Worm (Caenorhabditis elegans) whole organism, late embryonic: ENCODE data around the gene rom-1.
A peak's percentile ranks its signal among the peaks of the same experiment; 100 is the strongest.

Source experiments
- C08G9.2 ChIP-seq: sonication (generic microtip); optimal IDR thresholded peaks from 2 replicates; lab custom pipeline; 2016; ENCODE audit warnings: mild to moderate bottlenecking, missing genetic modification characterization, moderate library complexity, missing compliant biosample characterization
- F13H6.1 ChIP-seq: sonication (generic microtip); optimal IDR thresholded peaks from 2 replicates; lab custom pipeline; 2016; ENCODE audit warnings: missing genetic modification characterization, missing compliant biosample characterization
- K02D7.2 ChIP-seq: sonication (generic microtip); optimal IDR thresholded peaks from 2 replicates; lab custom pipeline; 2017; ENCODE audit warnings: mild to moderate bottlenecking, missing genetic modification characterization, missing compliant biosample characterization
- K09A11.1 ChIP-seq: sonication (generic microtip); optimal IDR thresholded peaks from 2 replicates; lab custom pipeline; 2017; ENCODE audit warnings: antibody characterized with exemption, mild to moderate bottlenecking, missing genetic modification characterization, missing compliant biosample characterization; ENCODE audit not compliant: insufficient read depth
- T23F11.4 ChIP-seq: fragments of 200-800 bp; sonication (Bioruptor generic); optimal IDR thresholded peaks from 2 replicates; lab custom pipeline; 2018; ENCODE audit warnings: mild to moderate bottlenecking, missing genetic modification characterization, missing compliant biosample characterization
- ceh-18 ChIP-seq: sonication (generic microtip); optimal IDR thresholded peaks from 2 replicates; lab custom pipeline; 2016; ENCODE audit warnings: missing genetic modification characterization, missing compliant biosample characterization
- ceh-2 ChIP-seq: sonication (generic microtip); optimal IDR thresholded peaks from 2 replicates; lab custom pipeline; 2016; ENCODE audit warnings: missing genotype, missing genetic modification characterization, missing compliant biosample characterization
- ceh-22 ChIP-seq: sonication (generic microtip); optimal IDR thresholded peaks from 2 replicates; lab custom pipeline; 2017; ENCODE audit warnings: missing biosample characterization, missing genetic modification characterization
- ceh-24 ChIP-seq: sonication (generic microtip); optimal IDR thresholded peaks from 2 replicates; lab custom pipeline; 2016; ENCODE audit warnings: mild to moderate bottlenecking, missing genetic modification characterization, missing compliant biosample characterization
- ceh-30 ChIP-seq: fragments of 150-350 bp; optimal IDR thresholded peaks from 2 replicates; lab custom pipeline; 2014; ENCODE audit warnings: missing biosample characterization, missing genetic modification characterization
- ceh-31 ChIP-seq: sonication (generic microtip); optimal IDR thresholded peaks from 2 replicates; lab custom pipeline; 2016; ENCODE audit warnings: missing genetic modification characterization, missing compliant biosample characterization
- ceh-34 ChIP-seq: sonication (generic microtip); optimal IDR thresholded peaks from 2 replicates; lab custom pipeline; 2016; ENCODE audit warnings: mild to moderate bottlenecking, missing genetic modification characterization, missing compliant biosample characterization
- ceh-45 ChIP-seq: fragments of 200-800 bp; sonication (Bioruptor generic); IDR thresholded peaks from 2 replicates; pipeline ENCODE4 v1.3.6; 2022; ENCODE audit warnings: missing genetic modification reagents, missing genetic modification characterization, missing compliant biosample characterization
- ceh-48 ChIP-seq: sonication (generic microtip); optimal IDR thresholded peaks from 2 replicates; lab custom pipeline; 2016; ENCODE audit warnings: missing genetic modification characterization, inconsistent platforms, missing compliant biosample characterization
- ceh-9 ChIP-seq: sonication (generic microtip); optimal IDR thresholded peaks from 2 replicates; lab custom pipeline; 2016; ENCODE audit warnings: mild to moderate bottlenecking, missing genetic modification characterization, inconsistent platforms, missing compliant biosample characterization
- dmd-4 ChIP-seq: sonication (generic microtip); optimal IDR thresholded peaks from 2 replicates; lab custom pipeline; 2016; ENCODE audit warnings: borderline replicate concordance, missing genetic modification characterization, missing compliant biosample characterization
- dve-1 ChIP-seq: sonication (generic microtip); optimal IDR thresholded peaks from 2 replicates; lab custom pipeline; 2017; ENCODE audit warnings: antibody characterized with exemption, mild to moderate bottlenecking, missing genetic modification characterization, missing compliant biosample characterization
- elt-2 ChIP-seq: sonication (generic microtip); optimal IDR thresholded peaks from 2 replicates; lab custom pipeline; 2016; ENCODE audit warnings: missing genetic modification reagents, missing genetic modification characterization, missing compliant biosample characterization
- elt-4 ChIP-seq: sonication (generic microtip); optimal IDR thresholded peaks from 2 replicates; lab custom pipeline; 2016; ENCODE audit warnings: missing genetic modification characterization, missing compliant biosample characterization
- ets-4 ChIP-seq: sonication (generic microtip); optimal IDR thresholded peaks from 2 replicates; lab custom pipeline; 2016; ENCODE audit warnings: missing genetic modification characterization, missing compliant biosample characterization
- fax-1 ChIP-seq: sonication (generic microtip); optimal IDR thresholded peaks from 2 replicates; lab custom pipeline; 2016; ENCODE audit warnings: missing genotype, missing genetic modification characterization, missing compliant biosample characterization
- fkh-10 ChIP-seq: fragments of 150-350 bp; optimal IDR thresholded peaks from 2 replicates; lab custom pipeline; 2014; ENCODE audit warnings: missing biosample characterization, missing genetic modification reagents, missing genetic modification characterization
- fkh-6 ChIP-seq: sonication (generic microtip); optimal IDR thresholded peaks from 2 replicates; lab custom pipeline; 2016; ENCODE audit warnings: missing genetic modification characterization, missing compliant biosample characterization
- hlh-13 ChIP-seq: fragments of 200-800 bp; sonication (Bioruptor generic); optimal IDR thresholded peaks from 2 replicates; lab custom pipeline; 2018; ENCODE audit warnings: mild to moderate bottlenecking, missing genetic modification characterization, missing compliant biosample characterization
- lin-11 ChIP-seq: fragments of 200-800 bp; sonication (Bioruptor generic); optimal IDR thresholded peaks from 2 replicates; lab custom pipeline; 2018; ENCODE audit warnings: mild to moderate bottlenecking, missing genetic modification characterization, missing compliant biosample characterization
- madf-2 ChIP-seq: sonication (generic microtip); optimal IDR thresholded peaks from 2 replicates; lab custom pipeline; 2017; ENCODE audit warnings: missing genetic modification characterization, missing compliant biosample characterization
- mec-3 ChIP-seq: sonication (generic microtip); optimal IDR thresholded peaks from 2 replicates; lab custom pipeline; 2016; ENCODE audit warnings: borderline replicate concordance, missing genetic modification characterization, missing compliant biosample characterization
- nhr-11 ChIP-seq: fragments of 150-350 bp; optimal IDR thresholded peaks from 2 replicates; lab custom pipeline; 2014; ENCODE audit warnings: missing biosample characterization, missing genetic modification characterization
- npax-4 ChIP-seq: sonication (generic microtip); optimal IDR thresholded peaks from 2 replicates; lab custom pipeline; 2016; ENCODE audit warnings: missing genetic modification characterization, missing compliant biosample characterization
- odd-2 ChIP-seq: sonication (generic microtip); optimal IDR thresholded peaks from 2 replicates; lab custom pipeline; 2017; ENCODE audit warnings: antibody characterized with exemption, mild to moderate bottlenecking, missing genetic modification characterization, missing compliant biosample characterization
- pag-3 ChIP-seq: sonication (generic microtip); optimal IDR thresholded peaks from 2 replicates; lab custom pipeline; 2016; ENCODE audit warnings: missing compliant biosample characterization, missing genetic modification characterization, borderline replicate concordance
- pax-1 ChIP-seq: fragments of 150-350 bp; optimal IDR thresholded peaks from 2 replicates; lab custom pipeline; 2014; ENCODE audit warnings: missing biosample characterization, missing genetic modification characterization
- pha-4 ChIP-seq: fragments of 150-350 bp; optimal IDR thresholded peaks from 2 replicates; lab custom pipeline; 2018; ENCODE audit warnings: missing biosample characterization, missing genetic modification reagents, missing genetic modification characterization
- pqm-1 ChIP-seq: sonication (generic microtip); optimal IDR thresholded peaks from 2 replicates; lab custom pipeline; 2016; ENCODE audit warnings: missing genetic modification characterization, missing compliant biosample characterization
- ref-2 ChIP-seq: sonication (generic microtip); optimal IDR thresholded peaks from 2 replicates; lab custom pipeline; 2016; ENCODE audit warnings: missing genetic modification characterization, missing compliant biosample characterization
- sox-2 ChIP-seq: fragments of 200-800 bp; sonication (Bioruptor generic); IDR thresholded peaks from 2 replicates; pipeline ENCODE4 v1.3.6; 2022; ENCODE audit warnings: missing genetic modification reagents, missing genetic modification characterization, missing compliant biosample characterization
- sox-4 ChIP-seq: sonication (generic microtip); optimal IDR thresholded peaks from 2 replicates; lab custom pipeline; 2017; ENCODE audit warnings: mild to moderate bottlenecking, missing genetic modification characterization, inconsistent platforms, missing compliant biosample characterization
- ttx-3 ChIP-seq: sonication (generic microtip); optimal IDR thresholded peaks from 2 replicates; lab custom pipeline; 2016; ENCODE audit warnings: missing genetic modification reagents, missing genetic modification characterization, missing compliant biosample characterization
- unc-42 ChIP-seq: sonication (generic microtip); optimal IDR thresholded peaks from 2 replicates; lab custom pipeline; 2016; ENCODE audit warnings: missing genotype, missing genetic modification characterization, missing compliant biosample characterization
- unc-55 ChIP-seq: sonication (generic microtip); optimal IDR thresholded peaks from 2 replicates; lab custom pipeline; 2017; ENCODE audit warnings: missing biosample characterization, missing genetic modification reagents, missing genetic modification characterization
- unc-86 ChIP-seq: sonication (generic microtip); optimal IDR thresholded peaks from 2 replicates; lab custom pipeline; 2016; ENCODE audit warnings: missing genetic modification characterization, missing compliant biosample characterization
- zip-5 ChIP-seq: sonication (generic microtip); optimal IDR thresholded peaks from 2 replicates; lab custom pipeline; 2016; ENCODE audit warnings: missing genetic modification characterization, missing compliant biosample characterization
- ztf-16 ChIP-seq: sonication (generic microtip); optimal IDR thresholded peaks from 2 replicates; lab custom pipeline; 2017; ENCODE audit warnings: missing genetic modification characterization, missing compliant biosample characterization

The rom-1 gene

ce11 chrIII:4905405-4905804 is 1.6 kb upstream of the rom-1 start, which contains the start of gene F26F4.8 (continued):
- peak; percentile 40 for TF ChIP-seq fkh-6
- TF ChIP-seq odd-2 (tag; lab: Kevin White, UChicago) = no peak
- no peak for TF ChIP-seq unc-55 (GFP tag; lab: Kevin White, UChicago)
- TF ChIP-seq ceh-18 (tag; lab: Kevin White, UChicago) = peak; percentile 6
- TF ChIP-seq elt-4 = no peak
- no peak for TF ChIP-seq sox-2 (GFP tag; lab: Robert Waterston, UW)
- peak; percentile 79 for TF ChIP-seq mec-3 (tag; lab: Kevin White, UChicago)
- peak; percentile 37 for TF ChIP-seq F13H6.1 (tag; lab: Kevin White, UChicago)
- TF ChIP-seq ceh-48 (tag; lab: Kevin White, UChicago) = no peak
- TF ChIP-seq ceh-22 (tag; lab: Kevin White, UChicago) = no peak
- TF ChIP-seq pag-3 (tag; lab: Kevin White, UChicago) = no peak
- TF ChIP-seq K09A11.1 (tag; lab: Kevin White, UChicago) = no peak
- TF ChIP-seq sox-4 (tag; lab: Kevin White, UChicago) = no peak
- no peak for TF ChIP-seq ceh-9 (tag; lab: Kevin White, UChicago)
- no peak for TF ChIP-seq dve-1 (tag; lab: Kevin White, UChicago)
- TF ChIP-seq, all 69 proteins: peak for 25

ce11 chrIII:4906365-4906764 is 631 bp upstream of the rom-1 start:
- TF ChIP-seq lin-11 (tag; lab: Kevin White, UChicago) (no peak), ceh-22 (tag; lab: Kevin White, UChicago) (no peak), elt-2 (tag; lab: Kevin White, UChicago) (peak; percentile 43), ceh-18 (tag; lab: Kevin White, UChicago) (no peak)

- TF ChIP-seq ref-2 (tag; lab: Kevin White, UChicago) (no peak), ceh-34 (tag; lab: Kevin White, UChicago) (no peak), pqm-1 (tag; lab: Kevin White, UChicago) (no peak), ceh-31 (no peak), fax-1 (tag; lab: Kevin White, UChicago) (no peak), C08G9.2 (tag; lab: Kevin White, UChicago) (no peak), fkh-6 (no peak), ceh-30 (tag; lab: Kevin White, UChicago) (no peak), hlh-13 (GFP tag; lab: Kevin White, UChicago) (no peak), K02D7.2 (no peak), ztf-16 (tag; lab: Kevin White, UChicago) (no peak), ceh-24 (tag; lab: Kevin White, UChicago) (no peak), unc-86 (no peak), fkh-10 (GFP tag; lab: Kevin White, UChicago) (no peak), T23F11.4 (no peak), ceh-2 (tag; lab: Kevin White, UChicago) (no peak), npax-4 (no peak), nhr-11 (tag; lab: Kevin White, UChicago) (no peak), madf-2 (no peak), ttx-3 (tag; lab: Kevin White, UChicago) (no peak)
- TF ChIP-seq, all 69 proteins: peak for 0
These were observed 2.9 kb downstream of the rom-1 start, which contains the start of gene F26F4.12 for ce11 chrIII:4909938-4910337. Gene F26F4.12 (minus strand): TSS chrIII:4910038.

ce11 chrIII:4910956-4911355 is 4.0 kb downstream of the rom-1 start, which contains the start of gene F26F4.2:
Gene F26F4.2 (plus strand): TSS chrIII:4911256.
- TF ChIP-seq ceh-45 (no peak), ets-4 (tag; lab: Kevin White, UChicago) (no peak), F13H6.1 (tag; lab: Kevin White, UChicago) (no peak), ztf-16 (tag; lab: Kevin White, UChicago) (no peak), unc-42 (tag; lab: Kevin White, UChicago) (no peak), odd-2 (tag; lab: Kevin White, UChicago) (no peak), pha-4 (no peak), dmd-4 (tag; lab: Kevin White, UChicago) (no peak), npax-4 (no peak), nhr-11 (tag; lab: Kevin White, UChicago) (no peak), K09A11.1 (tag; lab: Kevin White, UChicago) (no peak), zip-5 (no peak), pax-1 (no peak)
